Fruit fly (Drosophila melanogaster) whole organism, pupa: Measurements from ENCODE around the gene spn-A.
A peak's percentile ranks its signal among the peaks of the same experiment; 100 is the strongest.

Source experiments
- CG10348 ChIP-seq: fragments of 200-800 bp; sonication (Bioruptor generic); IDR thresholded peaks from 2 replicates; pipeline ENCODE4 v1.3.6; 2022; ENCODE audit warnings: missing biosample characterization, missing genetic modification characterization
- CG12605 ChIP-seq: fragments of 200-800 bp; sonication (Bioruptor generic); IDR thresholded peaks from 2 replicates; pipeline ENCODE4 v1.3.6; 2022; ENCODE audit warnings: missing biosample characterization, missing genetic modification characterization
- CG13204 ChIP-seq: fragments of 200-800 bp; sonication (Bioruptor generic); optimal IDR thresholded peaks from 2 replicates; lab custom pipeline; 2018; ENCODE audit warnings: missing biosample characterization, mild to moderate bottlenecking, missing genetic modification characterization, moderate library complexity
- CG14655 ChIP-seq: fragments of 200-800 bp; sonication (Bioruptor generic); optimal IDR thresholded peaks from 3 replicates; lab custom pipeline; 2017; ENCODE audit warnings: mild to moderate bottlenecking, missing biosample characterization, missing genetic modification reagents, missing genetic modification characterization
- CG15710 ChIP-seq: fragments of 200-800 bp; sonication (Bioruptor generic); optimal IDR thresholded peaks from 2 replicates; lab custom pipeline; 2018; ENCODE audit warnings: missing biosample characterization, mild to moderate bottlenecking, missing genetic modification characterization, moderate library complexity
- CG17806 ChIP-seq: fragments of 200-800 bp; sonication (Bioruptor generic); optimal IDR thresholded peaks from 2 replicates; lab custom pipeline; 2018; ENCODE audit warnings: missing biosample characterization, mild to moderate bottlenecking, missing genetic modification characterization, moderate library complexity
- CG32121 ChIP-seq: fragments of 200-800 bp; sonication (Bioruptor generic); IDR thresholded peaks from 2 replicates; pipeline ENCODE4 v1.3.6; 2022; ENCODE audit warnings: missing biosample characterization, missing genetic modification characterization
- CG34367 ChIP-seq: fragments of 200-800 bp; sonication (Bioruptor generic); optimal IDR thresholded peaks from 2 replicates; lab custom pipeline; 2018; ENCODE audit warnings: missing biosample characterization, mild to moderate bottlenecking, missing genetic modification characterization
- CG4496 ChIP-seq: fragments of 200-800 bp; sonication (Bioruptor generic); IDR thresholded peaks from 3 replicates; pipeline ENCODE4 v1.3.6; 2022; ENCODE audit warnings: missing biosample characterization, missing genetic modification characterization
- CG8159 ChIP-seq: fragments of 200-800 bp; sonication (Bioruptor generic); optimal IDR thresholded peaks from 3 replicates; lab custom pipeline; 2018; ENCODE audit warnings: missing biosample characterization, mild to moderate bottlenecking, missing genetic modification characterization, moderate library complexity
- CG8301 ChIP-seq: fragments of 200-800 bp; sonication (Bioruptor generic); optimal IDR thresholded peaks from 2 replicates; lab custom pipeline; 2018; ENCODE audit warnings: missing biosample characterization, mild to moderate bottlenecking, missing genetic modification characterization
- CG9948 ChIP-seq: fragments of 200-800 bp; sonication (Bioruptor generic); optimal IDR thresholded peaks from 2 replicates; lab custom pipeline; 2018; ENCODE audit warnings: missing biosample characterization, mild to moderate bottlenecking, missing genetic modification characterization, moderate library complexity
- D1 ChIP-seq: fragments of 200-800 bp; sonication (Bioruptor generic); optimal IDR thresholded peaks from 2 replicates; lab custom pipeline; 2018; ENCODE audit warnings: missing biosample characterization, mild to moderate bottlenecking, missing genetic modification characterization, moderate library complexity
- EcR ChIP-seq: fragments of 200-800 bp; sonication (Bioruptor generic); optimal IDR thresholded peaks from 3 replicates; lab custom pipeline; 2019; ENCODE audit warnings: missing biosample characterization, missing genetic modification characterization, mild to moderate bottlenecking, moderate library complexity, missing genetic modification reagents
- Ets98B ChIP-seq: fragments of 200-800 bp; sonication (Bioruptor generic); IDR thresholded peaks from 2 replicates; pipeline ENCODE4 v1.3.6; 2022; ENCODE audit warnings: missing biosample characterization, missing genetic modification characterization
- Pif1A ChIP-seq: fragments of 200-800 bp; sonication (Bioruptor generic); optimal IDR thresholded peaks from 3 replicates; lab custom pipeline; 2016; ENCODE audit warnings: missing biosample characterization, missing genetic modification characterization
- Pif1B ChIP-seq: fragments of 200-800 bp; sonication (Bioruptor generic); optimal IDR thresholded peaks from 3 replicates; lab custom pipeline; 2016; ENCODE audit warnings: missing biosample characterization, missing genetic modification characterization
- Snoo ChIP-seq: fragments of 200-800 bp; sonication (Bioruptor generic); optimal IDR thresholded peaks from 3 replicates; lab custom pipeline; 2017; ENCODE audit warnings: missing biosample characterization, mild to moderate bottlenecking, missing genetic modification characterization, inconsistent platforms
- fd96Ca ChIP-seq: fragments of 200-800 bp; sonication (Bioruptor generic); IDR thresholded peaks from 3 replicates; pipeline ENCODE4 v1.3.6; 2022; ENCODE audit warnings: missing biosample characterization, missing genetic modification characterization
- gl ChIP-seq: fragments of 200-800 bp; sonication (Bioruptor generic); optimal IDR thresholded peaks from 2 replicates; lab custom pipeline; 2018; ENCODE audit warnings: missing biosample characterization, mild to moderate bottlenecking, missing genetic modification characterization
- rn ChIP-seq: fragments of 200-800 bp; sonication (Bioruptor generic); IDR thresholded peaks from 2 replicates; pipeline ENCODE4 v1.3.6; 2022; ENCODE audit warnings: missing biosample characterization, missing genetic modification characterization

Gene spn-A

DNA sequence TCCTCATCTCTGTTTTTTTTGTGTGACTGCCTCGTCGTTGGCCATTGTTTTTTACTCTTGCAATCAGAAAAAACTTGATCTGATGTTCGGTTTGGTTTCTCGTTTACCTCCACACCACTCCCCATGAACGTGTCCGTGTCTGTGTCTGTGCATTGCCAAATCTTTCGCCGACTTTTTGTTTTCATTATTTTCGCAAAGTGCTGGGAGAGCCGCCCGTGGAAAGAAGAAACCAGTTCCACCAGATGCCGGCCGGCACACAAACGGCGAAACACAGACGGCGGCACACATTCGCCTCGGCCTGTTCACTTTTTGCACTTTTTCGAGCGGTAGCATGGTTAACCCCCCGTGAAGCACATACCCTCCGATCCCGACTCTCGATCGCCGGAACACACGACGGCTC is 39.5 kb upstream of the spn-A start:
- peak; percentile 48; the same call in 1 of the 2 replicates for TF ChIP-seq rn (GFP tag; lab: Robert Waterston, UW)
- no peak for TF ChIP-seq CG32121 (GFP tag; lab: Robert Waterston, UW)
- peak; percentile 88 for TF ChIP-seq CG13204 (GFP tag; lab: Kevin White, UChicago)
- TF ChIP-seq CG34367, result no peak
- no peak for TF ChIP-seq EcR (GFP tag; lab: Kevin White, UChicago)

DNA sequence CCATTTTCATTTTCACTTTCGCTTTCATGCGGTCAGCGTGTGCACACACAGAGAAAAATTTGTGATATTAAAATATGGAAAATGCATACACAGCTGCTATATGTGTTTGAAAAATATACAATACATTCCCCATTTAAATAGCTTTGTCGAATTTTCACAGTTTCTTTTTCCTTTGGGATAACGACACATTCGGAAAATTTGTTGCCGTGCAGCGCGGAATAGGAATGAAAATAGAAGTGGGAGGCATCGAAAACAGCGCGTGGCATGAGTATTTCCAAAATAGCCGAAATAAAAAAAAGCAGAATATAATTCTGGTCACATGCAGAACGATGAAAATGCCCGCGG is 36.8 kb upstream of the spn-A start:
- TF ChIP-seq CG4496 (GFP tag; lab: Robert Waterston, UW) (peak; percentile 88), CG14655 (GFP tag; lab: Kevin White, UChicago) (peak; percentile 56), Pif1B (peak; percentile 3), CG10348 (GFP tag; lab: Robert Waterston, UW) (0 out of 2 replicates have a peak, but pooled peaks have one; percentile 22), EcR (GFP tag; lab: Kevin White, UChicago) (no peak), CG34367 (no peak), D1 (tag; lab: Kevin White, UChicago) (no peak), gl (tag; lab: Kevin White, UChicago) (no peak), CG13204 (GFP tag; lab: Kevin White, UChicago) (no peak), fd96Ca (GFP tag; lab: Robert Waterston, UW) (peak; percentile 86), CG15710 (tag; lab: Kevin White, UChicago) (no peak), rn (GFP tag; lab: Robert Waterston, UW) (peak; percentile 68; the same call in 1 of the 2 replicates), CG17806 (peak; percentile 16), CG32121 (GFP tag; lab: Robert Waterston, UW) (peak; percentile 86), CG8159 (tag; lab: Kevin White, UChicago) (no peak), CG12605 (GFP tag; lab: Robert Waterston, UW) (no peak), CG8301 (tag; lab: Kevin White, UChicago) (peak; percentile 58), CG9948 (tag; lab: Kevin White, UChicago) (peak; percentile 21), Snoo (no peak), Pif1A (GFP tag; lab: Kevin White, UChicago) (peak; percentile 67), Ets98B (peak; percentile 86)

DNA sequence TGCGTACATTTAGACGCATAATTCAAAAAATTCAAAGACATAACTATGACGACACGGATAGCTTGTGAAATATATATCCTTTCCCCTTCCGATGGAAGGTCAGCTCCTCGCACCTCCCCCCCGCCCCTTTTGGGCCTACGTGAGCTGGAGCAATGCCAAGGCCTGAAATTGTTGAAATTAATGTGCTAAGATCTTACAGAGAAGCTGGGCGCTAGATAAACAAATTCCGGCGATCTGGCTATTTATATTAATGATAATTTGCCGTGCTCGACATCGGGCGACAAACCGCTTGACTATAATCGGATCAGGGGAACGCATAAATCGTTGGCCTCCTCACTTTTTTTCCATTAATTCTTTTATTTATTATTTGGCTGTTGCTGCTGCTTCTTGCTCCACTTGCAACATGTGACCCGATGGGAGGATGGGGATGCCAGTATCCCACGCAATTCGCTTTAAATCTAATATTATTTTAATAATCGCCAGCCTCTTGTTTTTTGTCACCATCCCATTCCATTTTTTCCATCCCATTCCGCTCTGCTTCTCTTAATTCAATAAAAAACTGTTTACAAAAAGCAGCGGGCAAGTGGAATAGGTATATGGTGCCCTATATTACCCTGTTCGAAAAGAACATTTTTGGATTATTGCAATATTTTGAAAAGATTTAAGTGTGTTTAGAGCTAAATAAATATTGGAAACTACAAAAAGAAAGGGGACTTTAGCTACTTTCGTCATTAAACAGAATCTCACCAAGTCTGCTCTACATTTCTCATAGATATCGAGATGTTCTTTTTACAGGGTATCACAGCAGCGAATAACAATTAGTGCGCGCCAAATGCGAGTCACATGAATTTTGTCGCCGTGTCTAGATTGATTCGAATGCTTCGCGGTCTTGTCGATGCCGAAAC is 36.2 kb upstream of the spn-A start:
- TF ChIP-seq fd96Ca (GFP tag; lab: Robert Waterston, UW) (no peak), CG8301 (tag; lab: Kevin White, UChicago) (no peak), Pif1A (GFP tag; lab: Kevin White, UChicago) (no peak), gl (tag; lab: Kevin White, UChicago) (no peak), D1 (tag; lab: Kevin White, UChicago) (no peak)

DNA sequence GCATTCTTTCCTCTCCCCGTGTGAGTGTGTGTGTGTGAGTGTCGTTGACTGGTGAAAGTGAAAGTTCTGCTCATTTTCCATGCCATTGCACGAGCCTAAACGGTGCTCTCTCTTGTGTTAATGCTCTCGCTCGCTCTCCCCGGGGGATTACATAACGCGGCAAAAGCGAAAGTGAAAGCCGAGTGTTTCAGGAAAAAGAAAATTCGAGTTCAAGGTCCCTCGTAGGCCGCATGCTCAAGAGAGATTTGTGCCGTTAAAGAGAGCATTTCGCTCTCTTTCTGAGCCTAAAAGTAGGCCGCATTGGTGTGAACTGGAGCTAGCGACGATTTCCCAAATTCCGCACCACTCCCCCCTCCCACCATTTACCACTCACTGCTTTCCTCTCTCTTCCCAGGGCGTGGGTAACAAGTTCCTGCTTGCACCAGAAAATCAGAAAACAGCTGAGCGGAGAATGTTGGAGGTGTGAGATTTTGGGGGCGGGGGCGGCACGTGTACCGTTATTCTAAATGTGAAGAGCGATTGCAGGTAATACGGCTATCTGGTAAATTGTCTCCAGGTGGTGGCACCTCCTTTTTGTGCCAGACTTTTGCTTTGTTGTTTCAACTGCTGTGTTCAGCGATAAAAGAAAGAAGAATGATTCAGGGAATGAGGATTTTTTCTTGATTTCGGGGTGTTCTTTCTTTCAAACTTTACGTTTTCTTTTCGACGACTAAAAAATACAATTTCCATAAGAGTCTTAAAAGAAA is 34.6 kb upstream of the spn-A start:
- TF ChIP-seq CG34367 (no peak), CG15710 (tag; lab: Kevin White, UChicago) (peak; percentile 17), gl (tag; lab: Kevin White, UChicago) (peak; percentile 27), fd96Ca (GFP tag; lab: Robert Waterston, UW) (peak; percentile 22; the same call in 1 of the 3 replicates), CG4496 (GFP tag; lab: Robert Waterston, UW) (0 out of 3 replicates have a peak, but pooled peaks have one; percentile 41), EcR (GFP tag; lab: Kevin White, UChicago) (peak; percentile 83), CG8301 (tag; lab: Kevin White, UChicago) (peak; percentile 17), CG14655 (GFP tag; lab: Kevin White, UChicago) (peak; percentile 47), Ets98B (no peak), CG8159 (tag; lab: Kevin White, UChicago) (peak; percentile 30), Pif1A (GFP tag; lab: Kevin White, UChicago) (peak; percentile 20), CG10348 (GFP tag; lab: Robert Waterston, UW) (no peak), CG17806 (no peak), CG9948 (tag; lab: Kevin White, UChicago) (no peak), CG12605 (GFP tag; lab: Robert Waterston, UW) (no peak), Pif1B (peak; percentile 5), CG32121 (GFP tag; lab: Robert Waterston, UW) (no peak)

DNA sequence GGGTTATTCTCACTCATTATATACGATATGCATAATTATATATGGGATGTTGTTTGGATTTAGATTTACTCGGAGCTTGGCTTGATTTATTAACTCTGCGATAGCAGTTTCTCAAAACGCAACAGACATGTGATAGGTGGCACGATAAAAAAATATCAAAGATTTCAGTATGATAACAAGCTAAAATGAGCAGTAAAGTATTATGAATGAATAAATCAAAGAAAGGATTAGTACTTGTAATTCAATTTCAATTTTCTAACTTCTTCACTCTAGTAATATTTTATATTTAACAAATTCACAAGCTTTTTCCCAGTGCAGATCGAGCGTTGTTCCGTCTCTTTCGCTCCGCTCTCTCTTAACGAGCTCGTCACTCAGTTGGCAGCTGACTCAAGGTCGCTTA is 28.3 kb upstream of the spn-A start:
- no peak for TF ChIP-seq CG32121 (GFP tag; lab: Robert Waterston, UW)
- no peak for TF ChIP-seq Snoo
- no peak for TF ChIP-seq CG9948 (tag; lab: Kevin White, UChicago)
- no peak for TF ChIP-seq CG8159 (tag; lab: Kevin White, UChicago)
- TF ChIP-seq CG10348 (GFP tag; lab: Robert Waterston, UW), result no peak
- no peak for TF ChIP-seq rn (GFP tag; lab: Robert Waterston, UW)
- no peak for TF ChIP-seq EcR (GFP tag; lab: Kevin White, UChicago)
- TF ChIP-seq CG34367, result no peak
- TF ChIP-seq gl (tag; lab: Kevin White, UChicago), result no peak
- TF ChIP-seq CG4496 (GFP tag; lab: Robert Waterston, UW), result no peak
- TF ChIP-seq Pif1B, result no peak
- TF ChIP-seq CG13204 (GFP tag; lab: Kevin White, UChicago), result no peak
